Fruit fly (Drosophila melanogaster) whole organism, pupa: ENCODE measurements around the gene CG32388.

Source experiments
- CG10348 ChIP-seq: fragments of 200-800 bp; sonication (Bioruptor generic); IDR thresholded peaks from 2 replicates; pipeline ENCODE4 v1.3.6; 2022; ENCODE audit warnings: missing biosample characterization, missing genetic modification characterization
- CG12605 ChIP-seq: fragments of 200-800 bp; sonication (Bioruptor generic); IDR thresholded peaks from 2 replicates; pipeline ENCODE4 v1.3.6; 2022; ENCODE audit warnings: missing biosample characterization, missing genetic modification characterization
- CG13204 ChIP-seq: fragments of 200-800 bp; sonication (Bioruptor generic); optimal IDR thresholded peaks from 2 replicates; lab custom pipeline; 2018; ENCODE audit warnings: missing biosample characterization, mild to moderate bottlenecking, missing genetic modification characterization, moderate library complexity
- CG14655 ChIP-seq: fragments of 200-800 bp; sonication (Bioruptor generic); optimal IDR thresholded peaks from 3 replicates; lab custom pipeline; 2017; ENCODE audit warnings: mild to moderate bottlenecking, missing biosample characterization, missing genetic modification reagents, missing genetic modification characterization
- CG15710 ChIP-seq: fragments of 200-800 bp; sonication (Bioruptor generic); optimal IDR thresholded peaks from 2 replicates; lab custom pipeline; 2018; ENCODE audit warnings: missing biosample characterization, mild to moderate bottlenecking, missing genetic modification characterization, moderate library complexity
- CG17806 ChIP-seq: fragments of 200-800 bp; sonication (Bioruptor generic); optimal IDR thresholded peaks from 2 replicates; lab custom pipeline; 2018; ENCODE audit warnings: missing biosample characterization, mild to moderate bottlenecking, missing genetic modification characterization, moderate library complexity
- CG32121 ChIP-seq: fragments of 200-800 bp; sonication (Bioruptor generic); IDR thresholded peaks from 2 replicates; pipeline ENCODE4 v1.3.6; 2022; ENCODE audit warnings: missing biosample characterization, missing genetic modification characterization
- CG34367 ChIP-seq: fragments of 200-800 bp; sonication (Bioruptor generic); optimal IDR thresholded peaks from 2 replicates; lab custom pipeline; 2018; ENCODE audit warnings: missing biosample characterization, mild to moderate bottlenecking, missing genetic modification characterization
- CG4496 ChIP-seq: fragments of 200-800 bp; sonication (Bioruptor generic); IDR thresholded peaks from 3 replicates; pipeline ENCODE4 v1.3.6; 2022; ENCODE audit warnings: missing biosample characterization, missing genetic modification characterization
- CG8159 ChIP-seq: fragments of 200-800 bp; sonication (Bioruptor generic); optimal IDR thresholded peaks from 3 replicates; lab custom pipeline; 2018; ENCODE audit warnings: missing biosample characterization, mild to moderate bottlenecking, missing genetic modification characterization, moderate library complexity
- CG8301 ChIP-seq: fragments of 200-800 bp; sonication (Bioruptor generic); optimal IDR thresholded peaks from 2 replicates; lab custom pipeline; 2018; ENCODE audit warnings: missing biosample characterization, mild to moderate bottlenecking, missing genetic modification characterization
- CG9948 ChIP-seq: fragments of 200-800 bp; sonication (Bioruptor generic); optimal IDR thresholded peaks from 2 replicates; lab custom pipeline; 2018; ENCODE audit warnings: missing biosample characterization, mild to moderate bottlenecking, missing genetic modification characterization, moderate library complexity
- D1 ChIP-seq: fragments of 200-800 bp; sonication (Bioruptor generic); optimal IDR thresholded peaks from 2 replicates; lab custom pipeline; 2018; ENCODE audit warnings: missing biosample characterization, mild to moderate bottlenecking, missing genetic modification characterization, moderate library complexity
- EcR ChIP-seq: fragments of 200-800 bp; sonication (Bioruptor generic); optimal IDR thresholded peaks from 3 replicates; lab custom pipeline; 2019; ENCODE audit warnings: missing biosample characterization, missing genetic modification characterization, mild to moderate bottlenecking, moderate library complexity, missing genetic modification reagents
- Ets98B ChIP-seq: fragments of 200-800 bp; sonication (Bioruptor generic); IDR thresholded peaks from 2 replicates; pipeline ENCODE4 v1.3.6; 2022; ENCODE audit warnings: missing biosample characterization, missing genetic modification characterization
- Pif1A ChIP-seq: fragments of 200-800 bp; sonication (Bioruptor generic); optimal IDR thresholded peaks from 3 replicates; lab custom pipeline; 2016; ENCODE audit warnings: missing biosample characterization, missing genetic modification characterization
- Pif1B ChIP-seq: fragments of 200-800 bp; sonication (Bioruptor generic); optimal IDR thresholded peaks from 3 replicates; lab custom pipeline; 2016; ENCODE audit warnings: missing biosample characterization, missing genetic modification characterization
- Snoo ChIP-seq: fragments of 200-800 bp; sonication (Bioruptor generic); optimal IDR thresholded peaks from 3 replicates; lab custom pipeline; 2017; ENCODE audit warnings: missing biosample characterization, mild to moderate bottlenecking, missing genetic modification characterization, inconsistent platforms
- fd96Ca ChIP-seq: fragments of 200-800 bp; sonication (Bioruptor generic); IDR thresholded peaks from 3 replicates; pipeline ENCODE4 v1.3.6; 2022; ENCODE audit warnings: missing biosample characterization, missing genetic modification characterization
- gl ChIP-seq: fragments of 200-800 bp; sonication (Bioruptor generic); optimal IDR thresholded peaks from 2 replicates; lab custom pipeline; 2018; ENCODE audit warnings: missing biosample characterization, mild to moderate bottlenecking, missing genetic modification characterization
- rn ChIP-seq: fragments of 200-800 bp; sonication (Bioruptor generic); IDR thresholded peaks from 2 replicates; pipeline ENCODE4 v1.3.6; 2022; ENCODE audit warnings: missing biosample characterization, missing genetic modification characterization

The CG32388 gene

DNA sequence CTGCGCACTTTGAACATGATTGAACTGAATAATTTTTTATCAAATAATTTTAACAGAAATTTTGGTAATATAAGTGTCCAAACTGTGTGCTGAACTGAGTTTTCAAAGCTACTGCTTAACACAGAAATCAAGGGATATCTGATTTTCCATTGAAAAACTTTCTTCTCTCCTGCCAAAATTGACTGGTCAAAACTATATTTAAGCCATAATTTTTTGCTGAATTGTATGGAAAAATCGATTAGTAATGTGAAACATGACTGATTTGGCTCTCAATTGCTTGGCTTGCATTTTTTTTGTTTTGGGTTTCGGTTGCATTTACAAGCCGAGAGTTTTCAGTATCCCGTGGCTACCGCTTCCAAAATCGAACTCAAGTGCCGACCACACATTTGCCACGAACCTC lies at the start of gene CG32388, which contains the start of gene CG43439:
TSS of gene CG32388 (minus strand) at position 101 of the 400 bp plus-strand sequence.
TSS of gene CG43439 (minus strand) at position 101 of the 400 bp plus-strand sequence.
- TF ChIP-seq CG10348 (GFP tag; lab: Robert Waterston, UW) (no peak), Pif1A (GFP tag; lab: Kevin White, UChicago) (no peak), Pif1B (GFP tag; lab: Kevin White, UChicago) (no peak), D1 (no peak), CG32121 (GFP tag; lab: Robert Waterston, UW) (no peak), fd96Ca (GFP tag; lab: Robert Waterston, UW) (no peak), Ets98B (GFP tag; lab: Robert Waterston, UW) (no peak), CG9948 (tag; lab: Kevin White, UChicago) (no peak), CG8301 (tag; lab: Kevin White, UChicago) (no peak), gl (no peak), CG14655 (GFP tag; lab: Kevin White, UChicago) (no peak), Snoo (no peak), rn (GFP tag; lab: Robert Waterston, UW) (no peak), CG13204 (no peak), CG34367 (tag; lab: Kevin White, UChicago) (no peak)
- TF ChIP-seq, all 21 proteins: peak for 0

DNA sequence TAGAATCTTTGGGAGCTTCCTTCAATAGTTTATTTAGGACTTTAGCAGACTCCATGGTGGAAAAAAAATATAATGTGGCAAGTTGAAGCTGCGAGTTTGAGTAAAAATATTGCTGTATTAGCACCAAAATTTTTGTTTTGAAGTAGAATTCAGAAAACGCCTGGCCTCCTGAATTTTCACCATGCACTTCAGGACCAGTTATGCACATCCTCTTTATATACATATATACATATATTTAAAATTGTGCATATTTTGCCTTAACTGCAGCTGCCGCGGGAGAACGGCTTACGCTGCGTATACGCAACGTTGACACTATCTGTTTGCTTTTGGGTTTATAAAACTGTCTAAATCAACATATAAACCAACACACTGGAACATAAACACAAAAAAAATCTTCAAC lies 42.3 kb upstream of the CG32388 start, which contains the start of gene CG17744:
TSS of gene CG17744 (minus strand) at position 101 of the 400 bp plus-strand sequence.
- TF ChIP-seq CG17806 (tag; lab: Kevin White, UChicago) (no peak), CG8301 (tag; lab: Kevin White, UChicago) (no peak), CG9948 (tag; lab: Kevin White, UChicago) (no peak), CG4496 (GFP tag; lab: Robert Waterston, UW) (no peak), Pif1A (GFP tag; lab: Kevin White, UChicago) (no peak), rn (GFP tag; lab: Robert Waterston, UW) (no peak), Snoo (no peak), D1 (no peak), CG10348 (GFP tag; lab: Robert Waterston, UW) (no peak), CG12605 (GFP tag; lab: Robert Waterston, UW) (no peak), CG15710 (tag; lab: Kevin White, UChicago) (no peak), fd96Ca (GFP tag; lab: Robert Waterston, UW) (no peak), CG8159 (tag; lab: Kevin White, UChicago) (no peak), Pif1B (GFP tag; lab: Kevin White, UChicago) (no peak), CG14655 (GFP tag; lab: Kevin White, UChicago) (no peak), CG13204 (no peak)
- TF ChIP-seq, all 21 proteins: peak for 0

DNA sequence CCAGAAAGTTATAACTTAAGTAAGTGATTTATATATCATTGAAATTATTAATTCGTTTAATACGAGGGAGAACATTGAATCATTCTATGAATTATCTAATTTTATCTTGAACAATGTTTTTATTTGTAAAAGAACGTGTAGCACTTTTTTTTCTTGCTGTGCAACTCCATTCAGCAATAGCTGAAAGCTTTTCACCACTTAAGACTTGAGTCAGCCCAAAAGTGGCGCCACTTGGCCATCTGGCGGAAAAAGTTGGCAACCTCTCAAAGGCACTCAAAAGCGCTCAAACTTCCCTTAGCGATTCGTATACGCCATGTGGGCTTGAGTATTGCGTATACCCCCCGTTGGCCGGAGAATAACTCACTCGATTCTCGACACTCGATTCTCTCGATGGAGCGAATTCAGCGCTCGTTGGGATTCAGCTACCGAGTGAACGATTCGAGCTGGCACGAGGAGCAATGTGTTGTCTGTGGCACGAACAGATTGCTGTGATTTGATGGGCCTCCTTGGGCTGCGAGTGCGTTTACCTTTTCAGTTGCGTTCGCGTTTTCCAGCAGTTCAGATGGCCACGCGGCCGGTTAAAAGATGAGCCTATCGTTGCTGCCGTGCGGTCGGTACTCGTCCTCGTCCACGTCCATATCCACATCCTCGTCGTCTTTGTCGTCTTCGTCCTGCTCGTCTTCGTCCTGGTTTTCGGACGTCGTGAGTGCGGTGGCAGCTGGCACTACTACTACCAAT lies 29.4 kb upstream of the CG32388 start:
- TF ChIP-seq Pif1B (GFP tag; lab: Kevin White, UChicago) (no peak), Ets98B (GFP tag; lab: Robert Waterston, UW) (peak; percentile 72), gl (no peak), D1 (no peak), CG8301 (tag; lab: Kevin White, UChicago) (no peak), CG14655 (GFP tag; lab: Kevin White, UChicago) (no peak), fd96Ca (GFP tag; lab: Robert Waterston, UW) (peak; percentile 49; the same call in 1 of the 3 replicates), Pif1A (GFP tag; lab: Kevin White, UChicago) (peak; percentile 23), CG4496 (GFP tag; lab: Robert Waterston, UW) (peak; percentile 81), EcR (GFP tag; lab: Kevin White, UChicago) (no peak), CG32121 (GFP tag; lab: Robert Waterston, UW) (peak; percentile 65)
- TF ChIP-seq, all 21 proteins: peak for 5

DNA sequence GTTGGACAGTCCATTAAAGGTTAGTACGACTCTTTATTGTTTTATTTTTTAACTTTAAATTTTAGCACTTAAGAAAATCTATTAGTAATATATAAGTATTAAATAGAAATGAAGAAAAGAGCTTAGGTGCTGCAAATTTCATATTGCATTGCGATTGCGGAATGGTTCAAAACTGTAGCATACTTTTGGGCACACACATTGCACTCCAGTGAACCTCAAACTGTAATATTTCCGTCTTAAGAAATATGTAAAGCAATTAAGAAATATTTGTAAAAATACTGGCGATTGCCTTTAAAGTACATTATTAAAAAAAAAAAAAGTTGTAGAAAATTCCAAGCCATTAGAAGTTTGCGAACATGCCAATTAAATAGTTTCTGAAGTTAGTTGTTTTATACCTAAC lies 27.9 kb upstream of the CG32388 start:
- TF ChIP-seq CG12605 (GFP tag; lab: Robert Waterston, UW) = no peak
- no peak for TF ChIP-seq CG8159 (tag; lab: Kevin White, UChicago)
- no peak for TF ChIP-seq Snoo
- TF ChIP-seq EcR (GFP tag; lab: Kevin White, UChicago) = no peak
- TF ChIP-seq CG13204 = no peak
- no peak for TF ChIP-seq CG14655 (GFP tag; lab: Kevin White, UChicago)
- no peak for TF ChIP-seq fd96Ca (GFP tag; lab: Robert Waterston, UW)
- no peak for TF ChIP-seq CG17806 (tag; lab: Kevin White, UChicago)
- no peak for TF ChIP-seq D1
- TF ChIP-seq CG10348 (GFP tag; lab: Robert Waterston, UW) = no peak
- no peak for TF ChIP-seq CG4496 (GFP tag; lab: Robert Waterston, UW)
- TF ChIP-seq CG15710 (tag; lab: Kevin White, UChicago) = no peak
- TF ChIP-seq CG9948 (tag; lab: Kevin White, UChicago) = no peak
- TF ChIP-seq Pif1A (GFP tag; lab: Kevin White, UChicago) = no peak
- TF ChIP-seq CG32121 (GFP tag; lab: Robert Waterston, UW) = no peak
- no peak for TF ChIP-seq rn (GFP tag; lab: Robert Waterston, UW)
- TF ChIP-seq CG8301 (tag; lab: Kevin White, UChicago) = no peak
- no peak for TF ChIP-seq Ets98B (GFP tag; lab: Robert Waterston, UW)

DNA sequence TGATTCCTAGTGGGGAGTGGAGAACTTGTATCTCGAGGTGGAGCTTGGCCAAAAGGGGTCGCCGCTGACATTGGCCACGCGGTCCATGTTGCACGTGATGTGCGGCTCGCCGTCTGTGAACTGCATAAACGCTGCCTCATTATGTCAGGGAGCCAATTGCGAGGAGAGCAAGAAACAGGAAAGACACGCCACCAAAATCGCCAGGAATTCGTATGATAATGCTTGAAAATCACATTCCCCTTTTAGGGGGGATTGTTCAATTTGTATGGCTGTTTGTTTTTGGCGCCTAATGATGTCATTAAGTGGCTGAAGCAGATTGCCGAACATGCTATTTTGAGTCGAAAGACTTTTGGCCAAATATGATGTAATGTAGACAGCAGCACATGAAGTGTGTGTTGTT lies 25.5 kb upstream of the CG32388 start:
- no peak for TF ChIP-seq CG15710 (tag; lab: Kevin White, UChicago)
- no peak for TF ChIP-seq D1
- TF ChIP-seq CG17806 (tag; lab: Kevin White, UChicago) = no peak
- no peak for TF ChIP-seq EcR (GFP tag; lab: Kevin White, UChicago)
- no peak for TF ChIP-seq CG14655 (GFP tag; lab: Kevin White, UChicago)
- TF ChIP-seq CG8301 (tag; lab: Kevin White, UChicago) = no peak
- no peak for TF ChIP-seq rn (GFP tag; lab: Robert Waterston, UW)
